Worm (Caenorhabditis elegans) whole organism, L1 larva: ENCODE data around the gene F36D3.5.
A peak's percentile ranks its signal among the peaks of the same experiment; 100 is the strongest.

ENCODE experiments used
- C16A3.4 ChIP-seq: fragments of 150-350 bp; optimal IDR thresholded peaks from 2 replicates; lab custom pipeline; 2014; ENCODE audit warnings: missing biosample characterization, missing genetic modification characterization
- blmp-1 ChIP-seq: fragments of 150-350 bp; optimal IDR thresholded peaks from 2 replicates; lab custom pipeline; 2014; ENCODE audit warnings: missing biosample characterization, missing genetic modification characterization
- ceh-90 ChIP-seq: sonication (generic microtip); optimal IDR thresholded peaks from 2 replicates; lab custom pipeline; 2016; ENCODE audit warnings: missing genetic modification characterization, missing compliant biosample characterization
- ces-1 ChIP-seq: fragments of 150-350 bp; optimal IDR thresholded peaks from 2 replicates; lab custom pipeline; 2014; ENCODE audit warnings: missing biosample characterization, missing genetic modification reagents, missing genetic modification characterization
- dsc-1 ChIP-seq: sonication (generic microtip); optimal IDR thresholded peaks from 2 replicates; lab custom pipeline; 2016; ENCODE audit warnings: mild to moderate bottlenecking, missing genetic modification characterization, missing compliant biosample characterization
- egl-13 ChIP-seq: sonication (generic microtip); optimal IDR thresholded peaks from 2 replicates; lab custom pipeline; 2016; ENCODE audit warnings: missing genotype, missing genetic modification reagents, missing genetic modification characterization, missing compliant biosample characterization
- elt-2 ChIP-seq: sonication (generic microtip); optimal IDR thresholded peaks from 2 replicates; lab custom pipeline; 2016; ENCODE audit warnings: missing genetic modification characterization, mild to moderate bottlenecking, inconsistent platforms, missing compliant biosample characterization, missing genetic modification reagents
- elt-3 ChIP-seq, 6 experiments: fragments of 150-350 bp in 1 of 6; sonication (generic microtip); optimal IDR thresholded peaks; 2 replicates each; lab custom pipeline; 2017 to 2018; ENCODE audit warnings: missing biosample characterization in 6 of 6, missing genetic modification characterization in 6 of 6, inconsistent platforms in 1 of 6
- ets-5 ChIP-seq: fragments of 200-800 bp; sonication (Bioruptor generic); IDR thresholded peaks from 2 replicates; pipeline ENCODE4 v1.3.6; 2022; ENCODE audit warnings: missing genetic modification characterization, missing compliant biosample characterization
- fkh-10 ChIP-seq: sonication (generic microtip); optimal IDR thresholded peaks from 2 replicates; lab custom pipeline; 2017; ENCODE audit warnings: missing biosample characterization, missing genetic modification reagents, missing genetic modification characterization
- fkh-4 ChIP-seq: sonication (generic microtip); optimal IDR thresholded peaks from 2 replicates; lab custom pipeline; 2016; ENCODE audit warnings: missing compliant biosample characterization, missing genetic modification characterization, borderline replicate concordance
- fkh-8 ChIP-seq: sonication (generic microtip); optimal IDR thresholded peaks from 2 replicates; lab custom pipeline; 2016; ENCODE audit warnings: mild to moderate bottlenecking, missing genetic modification characterization, missing compliant biosample characterization
- hlh-4 ChIP-seq: sonication (generic microtip); optimal IDR thresholded peaks from 2 replicates; lab custom pipeline; 2016; ENCODE audit warnings: mild to moderate bottlenecking, missing genetic modification characterization, missing compliant biosample characterization
- irx-1 ChIP-seq: sonication (generic microtip); optimal IDR thresholded peaks from 2 replicates; lab custom pipeline; 2016; ENCODE audit warnings: missing genetic modification characterization, missing compliant biosample characterization
- isw-1 ChIP-seq: fragments of 200-800 bp; sonication (Bioruptor generic); IDR thresholded peaks from 2 replicates; pipeline ENCODE4 v1.3.6; 2022; ENCODE audit warnings: missing genetic modification characterization, missing compliant biosample characterization
- lin-14 ChIP-seq: fragments of 200-800 bp; sonication (Bioruptor generic); optimal IDR thresholded peaks from 2 replicates; lab custom pipeline; 2018; ENCODE audit warnings: mild to moderate bottlenecking, missing genetic modification characterization, moderate library complexity, missing compliant biosample characterization
- lin-15B ChIP-seq: fragments of 150-350 bp; sonication (generic microtip); optimal IDR thresholded peaks from 3 replicates; lab custom pipeline; 2014; ENCODE audit warnings: missing biosample characterization, missing genetic modification characterization
- lin-35 ChIP-seq, 2 experiments: fragments of 150-350 bp; optimal IDR thresholded peaks; 2 replicates each; lab custom pipeline; 2014; ENCODE audit warnings: missing biosample characterization in 2 of 2, missing genetic modification characterization in 2 of 2, missing genetic modification reagents in 2 of 2
- lin-39 ChIP-seq: fragments of 150-350 bp; optimal IDR thresholded peaks from 2 replicates; lab custom pipeline; 2014; ENCODE audit warnings: missing biosample characterization, missing genetic modification reagents, missing genetic modification characterization
- mep-1 ChIP-seq: fragments of 150-350 bp; optimal IDR thresholded peaks from 2 replicates; lab custom pipeline; 2014; ENCODE audit warnings: missing biosample characterization, missing genetic modification characterization
- nhr-12 ChIP-seq: sonication (generic microtip); optimal IDR thresholded peaks from 2 replicates; lab custom pipeline; 2017; ENCODE audit warnings: missing biosample characterization, missing genetic modification characterization
- nhr-19 ChIP-seq: fragments of 200-800 bp; sonication (Bioruptor generic); conservative IDR thresholded peaks from 2 replicates; pipeline ENCODE4 v1.3.6; 2022; ENCODE audit warnings: missing genetic modification characterization, missing compliant biosample characterization
- nhr-20 ChIP-seq: sonication (generic microtip); optimal IDR thresholded peaks from 2 replicates; lab custom pipeline; 2016; ENCODE audit warnings: mild to moderate bottlenecking, missing genetic modification characterization, missing compliant biosample characterization
- nhr-28 ChIP-seq: fragments of 150-350 bp; optimal IDR thresholded peaks from 2 replicates; lab custom pipeline; 2014; ENCODE audit warnings: missing biosample characterization, missing genetic modification characterization
- nhr-47 ChIP-seq: sonication (generic microtip); optimal IDR thresholded peaks from 2 replicates; lab custom pipeline; 2016; ENCODE audit warnings: mild to moderate bottlenecking, missing genetic modification characterization, moderate library complexity, missing compliant biosample characterization
- skn-1 ChIP-seq: fragments of 150-350 bp; optimal IDR thresholded peaks from 2 replicates; lab custom pipeline; 2014; ENCODE audit warnings: missing biosample characterization, missing genetic modification characterization
- snpc-4 ChIP-seq: fragments of 150-350 bp; optimal IDR thresholded peaks from 2 replicates; lab custom pipeline; 2014; ENCODE audit warnings: missing biosample characterization, missing genetic modification characterization
- snu-23 ChIP-seq: sonication (generic microtip); optimal IDR thresholded peaks from 2 replicates; lab custom pipeline; 2016; ENCODE audit warnings: missing genetic modification characterization, missing compliant biosample characterization
- sox-4 ChIP-seq: sonication (generic microtip); optimal IDR thresholded peaks from 2 replicates; lab custom pipeline; 2016; ENCODE audit warnings: missing genetic modification characterization, missing compliant biosample characterization
- swsn-7 ChIP-seq: sonication (generic microtip); optimal IDR thresholded peaks from 2 replicates; lab custom pipeline; 2016; ENCODE audit warnings: missing genetic modification characterization, missing compliant biosample characterization
- unc-130 ChIP-seq: fragments of 150-350 bp; optimal IDR thresholded peaks from 2 replicates; lab custom pipeline; 2017; ENCODE audit warnings: missing biosample characterization, missing genetic modification characterization, inconsistent platforms
- zip-4 ChIP-seq: fragments of 200-800 bp; sonication (Bioruptor generic); optimal IDR thresholded peaks from 2 replicates; lab custom pipeline; 2018; ENCODE audit warnings: mild to moderate bottlenecking, missing genetic modification characterization, moderate library complexity, missing compliant biosample characterization
- ztf-4 ChIP-seq: fragments of 150-350 bp; optimal IDR thresholded peaks from 2 replicates; lab custom pipeline; 2014; ENCODE audit warnings: missing biosample characterization, missing genetic modification characterization

F36D3.5 gene

ce11 chrV:16499006-16499405, 16.0 kb downstream of the F36D3.5 start, which contains the start of gene F36D3.1 (continued):
- TF ChIP-seq lin-14 (peak; percentile 42), irx-1 (no peak), nhr-20 (peak; percentile 22), ces-1 (no peak), lin-39 (tag; lab: Kevin White, UChicago) (no peak), blmp-1 (peak; percentile 71), C16A3.4 (peak; percentile 43), nhr-19 (peak; percentile 26; the same call in 1 of the 2 replicates), swsn-7 (tag; lab: Kevin White, UChicago) (peak; percentile 54), snu-23 (GFP tag; lab: Kevin White, UChicago) (peak; percentile 64), dsc-1 (tag; lab: Kevin White, UChicago) (peak; percentile 15), skn-1 (tag; lab: Kevin White, UChicago) (peak; percentile 40), mep-1 (tag; lab: Kevin White, UChicago) (peak; percentile 68), nhr-12 (tag; lab: Kevin White, UChicago) (no peak)

ce11 chrV:16497504-16497903, 17.5 kb downstream of the F36D3.5 start, which contains the start of gene srh-136:
srh-136 (minus strand) TSS chrV:16497596.
- TF ChIP-seq hlh-4 (tag; lab: Kevin White, UChicago) (peak; percentile 93), nhr-28 (tag; lab: Kevin White, UChicago) (no peak), ceh-90 (tag; lab: Kevin White, UChicago) (no peak), C16A3.4 (no peak), lin-39 (tag; lab: Kevin White, UChicago) (no peak), skn-1 (tag; lab: Kevin White, UChicago) (no peak), lin-14 (no peak), elt-3 (tag; optimal IDR thresholded peaks at IDR 0.05; lab: Kevin White, UChicago) (no peak), lin-15B (tag; lab: Kevin White, UChicago) (no peak), fkh-8 (peak; percentile 4)
- TF ChIP-seq, all 84 proteins: peak for 2

DNA sequence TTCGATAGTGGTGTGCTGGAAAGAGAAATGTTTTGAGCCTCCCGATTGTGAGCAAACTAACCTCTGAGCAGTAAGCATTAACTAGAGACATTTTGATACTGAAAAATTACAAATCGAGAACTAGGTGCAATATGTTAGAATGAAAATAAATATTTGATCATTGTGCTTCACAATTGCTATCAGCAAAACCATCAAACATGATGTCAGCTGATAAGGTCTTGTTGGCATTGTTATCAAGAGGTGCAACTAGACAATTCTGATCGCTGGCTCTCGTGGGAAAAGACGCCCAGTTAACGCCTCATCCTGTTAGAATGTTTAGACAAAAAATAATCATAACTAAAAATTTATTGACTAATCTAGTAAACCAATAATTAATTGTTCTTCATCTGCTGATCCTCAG, 20.7 kb downstream of the F36D3.5 start, which contains the start of gene comt-2:
TSS of gene comt-2 (minus strand) at position 131 of the 400 bp plus-strand sequence.
- TF ChIP-seq nhr-20: peak; percentile 25
- peak in 1 of 2 experiments; percentile 26 for TF ChIP-seq lin-35 (GFP tag; optimal IDR thresholded peaks at IDR 0.05; lab: Kevin White, UChicago)
- no peak for TF ChIP-seq ets-5 (GFP tag; lab: Robert Waterston, UW)
- peak; percentile 80 for TF ChIP-seq elt-2 (tag; lab: Kevin White, UChicago)

DNA sequence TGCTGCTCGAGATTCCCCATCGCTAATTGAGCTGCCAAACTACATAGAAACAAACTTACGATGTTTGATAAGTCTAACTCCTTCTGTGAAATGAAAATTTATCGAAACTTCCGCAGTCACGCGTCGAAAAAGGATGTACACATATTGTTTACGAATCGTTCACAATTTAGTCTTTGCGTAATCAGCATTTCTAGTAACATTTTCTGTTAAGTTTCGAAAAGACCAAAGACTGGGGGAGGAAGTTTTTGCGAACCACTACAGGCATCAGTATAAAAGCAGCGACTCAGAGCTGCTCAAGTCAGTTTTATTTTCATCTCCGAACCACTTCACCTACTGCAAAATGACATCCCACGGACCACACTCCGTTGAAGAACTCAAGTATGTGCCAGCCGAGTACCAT, 26.9 kb downstream of the F36D3.5 start, which contains the start of gene sqst-4:
TSS of gene sqst-4 (plus strand) at position 301 of the 400 bp plus-strand sequence.
- TF ChIP-seq fkh-10 (GFP tag; lab: Kevin White, UChicago): no peak
- no peak for TF ChIP-seq ces-1

ce11 chrV:16487474-16487873, 27.6 kb downstream of the F36D3.5 start, which contains the start of gene Y32B12A.5:
Y32B12A.5 (minus strand) TSS chrV:16487574.
- TF ChIP-seq zip-4 (no peak), unc-130 (tag; lab: Kevin White, UChicago) (no peak), ceh-90 (tag; lab: Kevin White, UChicago) (no peak), lin-35 (GFP tag; optimal IDR thresholded peaks at IDR 0.05; lab: Kevin White, UChicago) (no peak), sox-4 (tag; lab: Kevin White, UChicago) (no peak)

DNA sequence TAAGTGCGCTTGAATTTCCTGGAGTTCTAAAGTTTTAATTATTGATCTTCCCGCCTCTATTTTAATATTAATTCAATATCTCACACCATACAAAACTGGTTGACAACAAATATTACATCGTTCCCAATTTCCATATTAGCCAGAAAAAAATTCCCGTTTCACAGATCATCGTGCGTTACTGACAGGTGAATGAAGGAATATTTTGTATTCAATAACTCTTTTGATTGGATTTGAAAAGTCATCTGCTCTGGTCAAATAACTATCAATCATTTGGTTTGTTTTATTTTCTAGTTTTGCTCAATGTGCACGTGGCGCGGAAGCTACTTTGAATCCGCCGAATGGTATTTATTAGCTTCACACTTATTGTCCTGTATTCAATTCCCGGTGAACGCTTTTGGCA, 31.4 kb downstream of the F36D3.5 start, which contains the start of gene srh-139:
TSS of gene srh-139 (plus strand) at position 301 of the 400 bp plus-strand sequence.
- TF ChIP-seq fkh-4 (tag; lab: Kevin White, UChicago): no peak
- TF ChIP-seq egl-13 (tag; lab: Kevin White, UChicago): no peak
- TF ChIP-seq swsn-7 (tag; lab: Kevin White, UChicago): no peak
- no peak for TF ChIP-seq snpc-4 (tag; lab: Kevin White, UChicago)
- TF ChIP-seq snu-23 (GFP tag; lab: Kevin White, UChicago): no peak
- TF ChIP-seq isw-1 (GFP tag; lab: Robert Waterston, UW): no peak
- TF ChIP-seq ztf-4 (tag; lab: Kevin White, UChicago): no peak
- TF ChIP-seq lin-14: no peak
- no peak for TF ChIP-seq blmp-1
- no peak for TF ChIP-seq nhr-47 (tag; lab: Kevin White, UChicago)
- no peak for TF ChIP-seq ces-1
